Fruit fly (Drosophila melanogaster) whole organism, embryonic: ENCODE results near the gene AP-1sigma.

Experiments used
- B-H1 ChIP-seq: fragments of 200-800 bp; sonication (Bioruptor generic); IDR thresholded peaks from 3 replicates; pipeline ENCODE4 v1.3.6; 2022; ENCODE audit warnings: missing biosample characterization, missing genetic modification characterization
- croc ChIP-seq: fragments of 200-800 bp; sonication (Bioruptor generic); conservative IDR thresholded peaks from 3 replicates; pipeline ENCODE4 v1.3.6; 2022; ENCODE audit warnings: missing biosample characterization, missing genetic modification characterization

DNA sequence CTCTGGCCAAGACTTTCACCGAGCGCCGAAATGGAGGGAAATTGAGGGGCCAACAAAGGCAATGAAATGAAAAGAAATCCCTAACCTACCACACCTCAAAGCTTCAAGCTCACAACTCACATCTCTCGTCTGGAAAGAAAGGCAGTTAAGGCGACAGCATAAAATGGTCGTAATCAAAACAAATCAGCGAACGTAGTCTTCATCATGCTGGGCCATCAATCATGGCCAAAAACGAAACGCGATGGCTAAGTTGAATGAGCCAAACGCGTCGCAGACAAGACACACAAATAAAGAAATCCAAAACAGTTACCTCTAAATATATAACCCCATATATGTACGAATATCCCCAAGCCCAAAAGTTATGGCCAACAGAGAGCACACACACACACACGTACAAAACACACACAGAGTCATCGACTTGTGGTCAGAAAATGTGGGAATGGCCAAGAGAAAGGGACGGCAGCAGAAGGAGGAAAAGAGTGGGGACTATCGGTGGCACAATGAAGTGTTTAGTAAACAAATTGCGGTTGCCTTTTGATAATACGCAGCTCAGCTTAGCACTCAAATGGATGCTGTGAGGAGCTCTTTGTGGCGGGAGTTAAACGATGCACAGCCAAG lies 47.3 kb upstream of the AP-1sigma start:
- TF ChIP-seq croc (GFP tag; lab: Robert Waterston, UW) = no peak
- TF ChIP-seq B-H1 (GFP tag; lab: Robert Waterston, UW) = no peak
